Fruit fly (Drosophila melanogaster) whole organism, wandering third instar larva: ENCODE measurements around the gene p24-1.

Source experiments
- Abd-B ChIP-seq: fragments of >200 bp; optimal IDR thresholded peaks from 2 replicates; lab custom pipeline; 2017; ENCODE audit warnings: missing biosample characterization, missing genetic modification characterization
- Dfd ChIP-seq: fragments of >200 bp; optimal IDR thresholded peaks from 2 replicates; lab custom pipeline; 2017; ENCODE audit warnings: missing biosample characterization, missing genetic modification characterization
- Hnf4 ChIP-seq: fragments of 200-800 bp; sonication (Bioruptor generic); optimal IDR thresholded peaks from 2 replicates; lab custom pipeline; 2016; ENCODE audit warnings: missing biosample characterization, mild to moderate bottlenecking, missing genetic modification characterization
- br ChIP-seq: fragments of 200-800 bp; sonication (Bioruptor generic); optimal IDR thresholded peaks from 2 replicates; lab custom pipeline; 2016; ENCODE audit warnings: missing biosample characterization, missing genetic modification characterization
- dsf ChIP-seq: sonication (Bioruptor generic); optimal IDR thresholded peaks from 2 replicates; lab custom pipeline; 2016; ENCODE audit warnings: missing biosample characterization, missing genetic modification characterization, borderline replicate concordance
- foxo ChIP-seq, 2 experiments: fragments of 200-800 bp; sonication (Bioruptor generic); optimal IDR thresholded peaks; 2 replicates in 1 of 2; 3 replicates in 1 of 2; lab custom pipeline; 2016 to 2017; ENCODE audit warnings: missing biosample characterization in 2 of 2, missing genetic modification characterization in 2 of 2
- psq ChIP-seq: fragments of 200-800 bp; sonication (Bioruptor generic); optimal IDR thresholded peaks from 3 replicates; lab custom pipeline; 2017; ENCODE audit warnings: missing biosample characterization, mild to moderate bottlenecking, missing genetic modification characterization, moderate library complexity

DNA sequence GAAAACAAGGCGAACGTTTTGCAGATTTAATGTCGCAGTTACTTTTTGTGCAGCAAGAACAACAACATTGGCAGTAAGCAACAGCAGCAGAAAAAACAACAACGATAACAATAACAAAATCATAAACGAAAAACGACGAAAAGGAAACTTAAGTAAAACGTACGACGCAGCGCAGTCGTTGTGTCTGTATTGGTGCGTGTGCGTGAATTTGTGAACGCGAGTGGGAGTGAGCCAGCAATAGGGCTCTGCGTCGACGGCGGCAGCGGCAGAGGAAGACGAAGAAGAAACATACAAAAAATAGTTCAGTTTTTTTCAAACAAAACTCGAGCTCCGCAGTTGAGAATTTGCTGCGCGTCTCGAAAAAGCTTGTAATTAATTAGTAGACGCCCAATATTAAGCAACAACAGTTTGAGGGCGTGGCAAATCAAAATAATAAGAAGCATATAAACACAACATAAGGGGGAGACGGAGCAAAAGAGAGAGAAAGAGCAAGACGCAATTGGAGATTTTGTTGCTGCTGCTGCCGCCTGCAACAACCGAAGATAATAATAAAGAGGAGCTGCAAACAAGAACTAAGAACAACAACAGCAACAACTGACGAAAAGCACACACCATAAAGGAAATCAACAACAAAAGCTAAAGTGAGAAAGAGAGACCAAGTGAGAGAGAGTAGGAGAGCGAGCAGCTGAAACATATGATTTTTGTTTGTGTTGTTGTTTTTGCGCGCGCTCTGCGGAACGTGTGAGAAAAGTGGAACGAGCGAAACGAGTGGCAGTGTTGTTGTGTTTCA, 35.0 kb downstream of the p24-1 start:
- TF ChIP-seq Hnf4 (GFP tag; lab: Kevin White, UChicago) (no peak), Dfd (GFP tag; lab: Kevin White, UChicago) (no peak), br (no peak), Abd-B (GFP tag; lab: Kevin White, UChicago) (no peak), dsf (GFP tag; lab: Kevin White, UChicago) (no peak), foxo (GFP tag; optimal IDR thresholded peaks at IDR 0.05; lab: Kevin White, UChicago) (no peak), psq (GFP tag; lab: Kevin White, UChicago) (peak; percentile 89)
